Worm (Caenorhabditis elegans) whole organism, late embryonic: ENCODE results near the gene F18C5.10.

Experiments used
- C38D4.7 ChIP-seq: fragments of 200-800 bp; sonication (Bioruptor generic); optimal IDR thresholded peaks from 2 replicates; lab custom pipeline; 2018; ENCODE audit warnings: mild to moderate bottlenecking, missing genetic modification characterization, moderate library complexity, missing compliant biosample characterization
- F13H6.1 ChIP-seq: sonication (generic microtip); optimal IDR thresholded peaks from 2 replicates; lab custom pipeline; 2016; ENCODE audit warnings: missing genetic modification characterization, missing compliant biosample characterization
- K09A11.1 ChIP-seq: sonication (generic microtip); optimal IDR thresholded peaks from 2 replicates; lab custom pipeline; 2017; ENCODE audit warnings: antibody characterized with exemption, mild to moderate bottlenecking, missing genetic modification characterization, missing compliant biosample characterization; ENCODE audit not compliant: insufficient read depth
- T23F11.4 ChIP-seq: fragments of 200-800 bp; sonication (Bioruptor generic); optimal IDR thresholded peaks from 2 replicates; lab custom pipeline; 2018; ENCODE audit warnings: mild to moderate bottlenecking, missing genetic modification characterization, missing compliant biosample characterization
- ahr-1 ChIP-seq: sonication (generic microtip); optimal IDR thresholded peaks from 2 replicates; lab custom pipeline; 2016; ENCODE audit warnings: missing genetic modification characterization, missing compliant biosample characterization
- ceh-18 ChIP-seq: sonication (generic microtip); optimal IDR thresholded peaks from 2 replicates; lab custom pipeline; 2016; ENCODE audit warnings: missing genetic modification characterization, missing compliant biosample characterization
- ceh-19 ChIP-seq: fragments of 200-800 bp; sonication (Bioruptor generic); optimal IDR thresholded peaks from 2 replicates; lab custom pipeline; 2018; ENCODE audit warnings: mild to moderate bottlenecking, missing genetic modification characterization, missing compliant biosample characterization
- ceh-2 ChIP-seq: sonication (generic microtip); optimal IDR thresholded peaks from 2 replicates; lab custom pipeline; 2016; ENCODE audit warnings: missing genotype, missing genetic modification characterization, missing compliant biosample characterization
- ceh-24 ChIP-seq: sonication (generic microtip); optimal IDR thresholded peaks from 2 replicates; lab custom pipeline; 2016; ENCODE audit warnings: mild to moderate bottlenecking, missing genetic modification characterization, missing compliant biosample characterization
- ceh-31 ChIP-seq: sonication (generic microtip); optimal IDR thresholded peaks from 2 replicates; lab custom pipeline; 2016; ENCODE audit warnings: missing genetic modification characterization, missing compliant biosample characterization
- ceh-34 ChIP-seq: sonication (generic microtip); optimal IDR thresholded peaks from 2 replicates; lab custom pipeline; 2016; ENCODE audit warnings: mild to moderate bottlenecking, missing genetic modification characterization, missing compliant biosample characterization
- ceh-45 ChIP-seq: fragments of 200-800 bp; sonication (Bioruptor generic); IDR thresholded peaks from 2 replicates; pipeline ENCODE4 v1.3.6; 2022; ENCODE audit warnings: missing genetic modification reagents, missing genetic modification characterization, missing compliant biosample characterization
- ceh-48 ChIP-seq: sonication (generic microtip); optimal IDR thresholded peaks from 2 replicates; lab custom pipeline; 2016; ENCODE audit warnings: missing genetic modification characterization, inconsistent platforms, missing compliant biosample characterization
- ceh-6 ChIP-seq: fragments of 200-800 bp; sonication (Bioruptor generic); optimal IDR thresholded peaks from 2 replicates; lab custom pipeline; 2018; ENCODE audit warnings: mild to moderate bottlenecking, missing genetic modification characterization, missing compliant biosample characterization
- ceh-9 ChIP-seq: sonication (generic microtip); optimal IDR thresholded peaks from 2 replicates; lab custom pipeline; 2016; ENCODE audit warnings: mild to moderate bottlenecking, missing genetic modification characterization, inconsistent platforms, missing compliant biosample characterization
- dve-1 ChIP-seq: sonication (generic microtip); optimal IDR thresholded peaks from 2 replicates; lab custom pipeline; 2017; ENCODE audit warnings: antibody characterized with exemption, mild to moderate bottlenecking, missing genetic modification characterization, missing compliant biosample characterization
- elt-2 ChIP-seq: sonication (generic microtip); optimal IDR thresholded peaks from 2 replicates; lab custom pipeline; 2016; ENCODE audit warnings: missing genetic modification reagents, missing genetic modification characterization, missing compliant biosample characterization
- eyg-1 ChIP-seq: sonication (generic microtip); optimal IDR thresholded peaks from 2 replicates; lab custom pipeline; 2016; ENCODE audit warnings: missing genotype, missing genetic modification characterization, missing compliant biosample characterization
- fax-1 ChIP-seq: sonication (generic microtip); optimal IDR thresholded peaks from 2 replicates; lab custom pipeline; 2016; ENCODE audit warnings: missing genotype, missing genetic modification characterization, missing compliant biosample characterization
- fkh-10 ChIP-seq: fragments of 150-350 bp; optimal IDR thresholded peaks from 2 replicates; lab custom pipeline; 2014; ENCODE audit warnings: missing biosample characterization, missing genetic modification reagents, missing genetic modification characterization
- gmeb-2 ChIP-seq: sonication (generic microtip); optimal IDR thresholded peaks from 2 replicates; lab custom pipeline; 2016; ENCODE audit warnings: missing genetic modification characterization, inconsistent platforms, missing compliant biosample characterization
- hlh-15 ChIP-seq: sonication (generic microtip); optimal IDR thresholded peaks from 2 replicates; lab custom pipeline; 2016; ENCODE audit warnings: missing genetic modification characterization, missing compliant biosample characterization
- hlh-30 ChIP-seq: sonication (generic microtip); optimal IDR thresholded peaks from 2 replicates; lab custom pipeline; 2017; ENCODE audit warnings: antibody characterized with exemption, missing genetic modification characterization, missing compliant biosample characterization; ENCODE audit not compliant: insufficient read depth
- hlh-6 ChIP-seq: sonication (generic microtip); optimal IDR thresholded peaks from 2 replicates; lab custom pipeline; 2016; ENCODE audit warnings: missing genotype, missing genetic modification characterization, missing compliant biosample characterization
- hlh-8 ChIP-seq: sonication (generic microtip); optimal IDR thresholded peaks from 2 replicates; lab custom pipeline; 2016; ENCODE audit warnings: missing genotype, missing genetic modification characterization, missing compliant biosample characterization
- madf-2 ChIP-seq: sonication (generic microtip); optimal IDR thresholded peaks from 2 replicates; lab custom pipeline; 2017; ENCODE audit warnings: missing genetic modification characterization, missing compliant biosample characterization
- nhr-11 ChIP-seq: fragments of 150-350 bp; optimal IDR thresholded peaks from 2 replicates; lab custom pipeline; 2014; ENCODE audit warnings: missing biosample characterization, missing genetic modification characterization
- nhr-232 ChIP-seq: sonication (generic microtip); optimal IDR thresholded peaks from 2 replicates; lab custom pipeline; 2016; ENCODE audit warnings: missing genetic modification characterization, missing compliant biosample characterization
- npax-4 ChIP-seq: sonication (generic microtip); optimal IDR thresholded peaks from 2 replicates; lab custom pipeline; 2016; ENCODE audit warnings: missing genetic modification characterization, missing compliant biosample characterization
- pat-9 ChIP-seq: fragments of 200-800 bp; sonication (Bioruptor generic); optimal IDR thresholded peaks from 2 replicates; lab custom pipeline; 2018; ENCODE audit warnings: mild to moderate bottlenecking, missing genetic modification characterization, moderate library complexity, missing compliant biosample characterization
- pax-1 ChIP-seq: fragments of 150-350 bp; optimal IDR thresholded peaks from 2 replicates; lab custom pipeline; 2014; ENCODE audit warnings: missing biosample characterization, missing genetic modification characterization
- pha-4 ChIP-seq: fragments of 150-350 bp; optimal IDR thresholded peaks from 2 replicates; lab custom pipeline; 2018; ENCODE audit warnings: missing biosample characterization, missing genetic modification reagents, missing genetic modification characterization
- pqm-1 ChIP-seq: sonication (generic microtip); optimal IDR thresholded peaks from 2 replicates; lab custom pipeline; 2016; ENCODE audit warnings: missing genetic modification characterization, missing compliant biosample characterization
- pros-1 ChIP-seq: fragments of 150-350 bp; optimal IDR thresholded peaks from 2 replicates; lab custom pipeline; 2014; ENCODE audit warnings: missing biosample characterization, missing genetic modification reagents, missing genetic modification characterization
- rnt-1 ChIP-seq: sonication (generic microtip); optimal IDR thresholded peaks from 2 replicates; lab custom pipeline; 2016; ENCODE audit warnings: missing genetic modification characterization, missing compliant biosample characterization
- sdc-2 ChIP-seq: sonication (generic microtip); optimal IDR thresholded peaks from 2 replicates; lab custom pipeline; 2016; ENCODE audit warnings: missing genotype, missing genetic modification characterization, missing compliant biosample characterization
- sox-2 ChIP-seq: fragments of 200-800 bp; sonication (Bioruptor generic); IDR thresholded peaks from 2 replicates; pipeline ENCODE4 v1.3.6; 2022; ENCODE audit warnings: missing genetic modification reagents, missing genetic modification characterization, missing compliant biosample characterization
- tbx-7 ChIP-seq: sonication (generic microtip); optimal IDR thresholded peaks from 2 replicates; lab custom pipeline; 2016; ENCODE audit warnings: missing genotype, missing genetic modification characterization, missing compliant biosample characterization
- unc-3 ChIP-seq, 2 experiments: fragments of 200-800 bp in 1 of 2; sonication (Bioruptor generic) in 1 of 2; sonication (generic microtip) in 1 of 2; conservative IDR thresholded peaks in 1 of 2; optimal IDR thresholded peaks in 1 of 2; 2 replicates each; pipeline versions ENCODE4 v1.3.6 to Lab custom; 2016 to 2022; ENCODE audit warnings: missing compliant biosample characterization in 2 of 2, missing genetic modification characterization in 2 of 2, missing genetic modification reagents in 1 of 2
- unc-42 ChIP-seq: sonication (generic microtip); optimal IDR thresholded peaks from 2 replicates; lab custom pipeline; 2016; ENCODE audit warnings: missing genotype, missing genetic modification characterization, missing compliant biosample characterization
- unc-55 ChIP-seq: sonication (generic microtip); optimal IDR thresholded peaks from 2 replicates; lab custom pipeline; 2017; ENCODE audit warnings: missing biosample characterization, missing genetic modification reagents, missing genetic modification characterization
- zip-5 ChIP-seq: sonication (generic microtip); optimal IDR thresholded peaks from 2 replicates; lab custom pipeline; 2016; ENCODE audit warnings: missing genetic modification characterization, missing compliant biosample characterization
- ztf-16 ChIP-seq: sonication (generic microtip); optimal IDR thresholded peaks from 2 replicates; lab custom pipeline; 2017; ENCODE audit warnings: missing genetic modification characterization, missing compliant biosample characterization

The F18C5.10 gene

ce11 chrII:6520103-6520502 lies 41.1 kb downstream of the F18C5.10 start:
- TF ChIP-seq pat-9 (tag; lab: Kevin White, UChicago) (no peak), ceh-9 (tag; lab: Kevin White, UChicago) (no peak), eyg-1 (tag; lab: Kevin White, UChicago) (no peak), ceh-2 (tag; lab: Kevin White, UChicago) (no peak), pros-1 (no peak), nhr-232 (tag; lab: Kevin White, UChicago) (no peak), ceh-18 (no peak), ceh-48 (tag; lab: Kevin White, UChicago) (no peak), ceh-34 (tag; lab: Kevin White, UChicago) (no peak), ceh-19 (GFP tag; lab: Kevin White, UChicago) (no peak), dve-1 (tag; lab: Kevin White, UChicago) (no peak), pqm-1 (tag; lab: Kevin White, UChicago) (no peak), madf-2 (no peak)

- TF ChIP-seq ahr-1 (tag; lab: Kevin White, UChicago) (no peak), unc-42 (tag; lab: Kevin White, UChicago) (no peak), ceh-34 (tag; lab: Kevin White, UChicago) (no peak), pha-4 (tag; lab: Kevin White, UChicago) (no peak), pat-9 (tag; lab: Kevin White, UChicago) (no peak), eyg-1 (tag; lab: Kevin White, UChicago) (no peak), unc-3 (GFP tag; conservative IDR thresholded peaks at IDR 0.05; lab: Robert Waterston, UW) (no peak), unc-3 (tag; optimal IDR thresholded peaks at IDR 0.05; lab: Kevin White, UChicago) (no peak)
These were observed 41.5 kb downstream of the F18C5.10 start for ce11 chrII:6519703-6520102.

ce11 chrII:6516276-6516675 lies 45.0 kb downstream of the F18C5.10 start, which contains the start of gene C56E6.7:
Gene C56E6.7, plus strand, starts transcription at chrII:6516576.
- TF ChIP-seq pat-9 (tag; lab: Kevin White, UChicago) (no peak), hlh-15 (tag; lab: Kevin White, UChicago) (no peak), F13H6.1 (tag; lab: Kevin White, UChicago) (no peak), T23F11.4 (GFP tag; lab: Kevin White, UChicago) (no peak), pax-1 (tag; lab: Kevin White, UChicago) (no peak), K09A11.1 (tag; lab: Kevin White, UChicago) (no peak), hlh-30 (no peak), ceh-6 (GFP tag; lab: Kevin White, UChicago) (no peak), ztf-16 (tag; lab: Kevin White, UChicago) (no peak), tbx-7 (tag; lab: Kevin White, UChicago) (no peak), nhr-232 (tag; lab: Kevin White, UChicago) (no peak), fkh-10 (GFP tag; lab: Kevin White, UChicago) (no peak), gmeb-2 (no peak), elt-2 (tag; lab: Kevin White, UChicago) (no peak), ceh-45 (GFP tag; lab: Robert Waterston, UW) (no peak), ahr-1 (tag; lab: Kevin White, UChicago) (no peak), sdc-2 (no peak)
- TF ChIP-seq, all 69 proteins: peak for 0

ce11 chrII:6513911-6514310 lies 47.3 kb downstream of the F18C5.10 start, which contains the start of gene R05G9R.1:
Gene R05G9R.1, minus strand, starts transcription at chrII:6514011.
- TF ChIP-seq npax-4 (tag; lab: Kevin White, UChicago): no peak
- no peak for TF ChIP-seq C38D4.7 (GFP tag; lab: Kevin White, UChicago)
- no peak for TF ChIP-seq sox-2 (GFP tag; lab: Robert Waterston, UW)
- no peak for TF ChIP-seq ceh-9 (tag; lab: Kevin White, UChicago)
- no peak for TF ChIP-seq fax-1 (tag; lab: Kevin White, UChicago)
- TF ChIP-seq rnt-1 (tag; lab: Kevin White, UChicago): no peak
- TF ChIP-seq zip-5 (tag; lab: Kevin White, UChicago): no peak
- no peak for TF ChIP-seq hlh-8 (tag; lab: Kevin White, UChicago)
- TF ChIP-seq ceh-31 (tag; lab: Kevin White, UChicago): no peak
- TF ChIP-seq ceh-18: no peak
- TF ChIP-seq nhr-232 (tag; lab: Kevin White, UChicago): no peak
- TF ChIP-seq pax-1 (tag; lab: Kevin White, UChicago): no peak
- no peak for TF ChIP-seq ceh-24 (tag; lab: Kevin White, UChicago)
- TF ChIP-seq hlh-15 (tag; lab: Kevin White, UChicago): no peak
- TF ChIP-seq unc-3 (GFP tag; conservative IDR thresholded peaks at IDR 0.05; lab: Robert Waterston, UW): no peak
- no peak for TF ChIP-seq unc-3 (tag; optimal IDR thresholded peaks at IDR 0.05; lab: Kevin White, UChicago)
- TF ChIP-seq unc-55 (GFP tag; lab: Kevin White, UChicago): no peak
- TF ChIP-seq nhr-11 (tag; lab: Kevin White, UChicago): no peak
- TF ChIP-seq hlh-6 (tag; lab: Kevin White, UChicago): no peak
- no peak for TF ChIP-seq unc-42 (tag; lab: Kevin White, UChicago)
